Fruit fly (Drosophila melanogaster) whole organism, wandering third instar larva: ENCODE data around the gene Rbp.

Experiments
- Abd-B ChIP-seq: fragments of >200 bp; optimal IDR thresholded peaks from 2 replicates; lab custom pipeline; 2017; ENCODE audit warnings: missing biosample characterization, missing genetic modification characterization
- CG32264 ChIP-seq: fragments of 200-800 bp; sonication (Bioruptor generic); optimal IDR thresholded peaks from 2 replicates; lab custom pipeline; 2016; ENCODE audit warnings: missing biosample characterization, missing genetic modification characterization
- CG9705 ChIP-seq: fragments of 200-800 bp; sonication (Bioruptor generic); optimal IDR thresholded peaks from 2 replicates; lab custom pipeline; 2018; ENCODE audit warnings: missing biosample characterization, mild to moderate bottlenecking, missing genetic modification characterization
- CrebA ChIP-seq: fragments of 200-800 bp; sonication (Bioruptor generic); optimal IDR thresholded peaks from 2 replicates; lab custom pipeline; 2016; ENCODE audit warnings: missing biosample characterization, mild to moderate bottlenecking, missing genetic modification characterization, borderline replicate concordance
- Dfd ChIP-seq: fragments of >200 bp; optimal IDR thresholded peaks from 2 replicates; lab custom pipeline; 2017; ENCODE audit warnings: missing biosample characterization, missing genetic modification characterization
- Dif ChIP-seq: fragments of 200-275, 200-300 bp; sonication (Bioruptor generic); optimal IDR thresholded peaks from 2 replicates; lab custom pipeline; 2018; ENCODE audit warnings: missing biosample characterization, missing genetic modification characterization; ENCODE audit not compliant: partially characterized antibody
- GATAd ChIP-seq: sonication (Bioruptor generic); optimal IDR thresholded peaks from 2 replicates; lab custom pipeline; 2016; ENCODE audit warnings: missing biosample characterization, missing genetic modification characterization
- HLH106 ChIP-seq: fragments of 200-800 bp; optimal IDR thresholded peaks from 3 replicates; lab custom pipeline; 2019; ENCODE audit warnings: missing biosample characterization, mild to moderate bottlenecking, missing genetic modification characterization, moderate library complexity
- Hnf4 ChIP-seq: fragments of 200-800 bp; sonication (Bioruptor generic); optimal IDR thresholded peaks from 2 replicates; lab custom pipeline; 2016; ENCODE audit warnings: missing biosample characterization, mild to moderate bottlenecking, missing genetic modification characterization
- Hr78 ChIP-seq: fragments of >200 bp; optimal IDR thresholded peaks from 2 replicates; lab custom pipeline; 2017; ENCODE audit warnings: missing biosample characterization, missing genetic modification characterization
- Hr83 ChIP-seq: fragments of 200-300 bp; sonication (Bioruptor generic); optimal IDR thresholded peaks from 2 replicates; lab custom pipeline; 2016; ENCODE audit warnings: missing biosample characterization, mild to moderate bottlenecking, missing genetic modification characterization, moderate library complexity; ENCODE audit not compliant: poor library complexity, severe bottlenecking
- Jra ChIP-seq: sonication (Bioruptor generic); optimal IDR thresholded peaks from 2 replicates; lab custom pipeline; 2016; ENCODE audit warnings: missing biosample characterization, missing genetic modification characterization
- Mio ChIP-seq: sonication (Bioruptor generic); optimal IDR thresholded peaks from 2 replicates; lab custom pipeline; 2016; ENCODE audit warnings: missing biosample characterization, missing genetic modification characterization
- Myc ChIP-seq: fragments of >200 bp; optimal IDR thresholded peaks from 2 replicates; lab custom pipeline; 2017
- N ChIP-seq: fragments of >200 bp; optimal IDR thresholded peaks from 2 replicates; lab custom pipeline; 2018; ENCODE audit warnings: missing biosample characterization, missing external identifiers, missing genetic modification characterization
- OdsH ChIP-seq: fragments of 200-800 bp; sonication (Bioruptor generic); optimal IDR thresholded peaks from 2 replicates; lab custom pipeline; 2016; ENCODE audit warnings: missing biosample characterization, mild to moderate bottlenecking, missing genetic modification characterization
- Rel ChIP-seq, 2 experiments: fragments of 200-800 bp; sonication (Bioruptor generic) in 1 of 2; optimal IDR thresholded peaks; 2 replicates in 1 of 2; 3 replicates in 1 of 2; lab custom pipeline; 2016 to 2019; ENCODE audit warnings: mild to moderate bottlenecking in 2 of 2, missing biosample characterization in 2 of 2, missing genetic modification characterization in 2 of 2, moderate library complexity in 1 of 2
- Sp1 ChIP-seq: fragments of 200-800 bp; sonication (Bioruptor generic); optimal IDR thresholded peaks from 3 replicates; lab custom pipeline; 2019; ENCODE audit warnings: missing biosample characterization, mild to moderate bottlenecking, missing genetic modification characterization, moderate library complexity
- Vsx2 ChIP-seq: fragments of 200-300, 225-300 bp; sonication (Bioruptor generic); optimal IDR thresholded peaks from 2 replicates; lab custom pipeline; 2018; ENCODE audit warnings: missing biosample characterization, missing genetic modification characterization; ENCODE audit not compliant: partially characterized antibody
- br ChIP-seq: fragments of 200-800 bp; sonication (Bioruptor generic); optimal IDR thresholded peaks from 2 replicates; lab custom pipeline; 2016; ENCODE audit warnings: missing biosample characterization, missing genetic modification characterization
- brk ChIP-seq: fragments of 200-800 bp; sonication (Bioruptor generic); optimal IDR thresholded peaks from 2 replicates; lab custom pipeline; 2016; ENCODE audit warnings: missing biosample characterization, mild to moderate bottlenecking, missing genetic modification characterization
- dl ChIP-seq, 2 experiments: fragments of 175-275, 200-275 bp in 1 of 2; fragments of 200-275 bp in 1 of 2; sonication (Bioruptor generic); optimal IDR thresholded peaks; lab custom pipeline; 2018; ENCODE audit warnings: mild to moderate bottlenecking in 2 of 2, missing biosample characterization in 2 of 2, missing genetic modification characterization in 2 of 2, moderate library complexity in 2 of 2; ENCODE audit not compliant: partially characterized antibody in 2 of 2, insufficient read depth in 1 of 2
- dmrt93B ChIP-seq: fragments of 200-800 bp; sonication (Bioruptor generic); optimal IDR thresholded peaks from 2 replicates; lab custom pipeline; 2018; ENCODE audit warnings: missing biosample characterization, mild to moderate bottlenecking, missing genetic modification characterization
- dsf ChIP-seq: sonication (Bioruptor generic); optimal IDR thresholded peaks from 2 replicates; lab custom pipeline; 2016; ENCODE audit warnings: missing biosample characterization, missing genetic modification characterization, borderline replicate concordance
- ey ChIP-seq: fragments of 200-800 bp; sonication (Bioruptor generic); optimal IDR thresholded peaks from 2 replicates; lab custom pipeline; 2016; ENCODE audit warnings: missing biosample characterization, missing genetic modification characterization
- foxo ChIP-seq, 2 experiments: fragments of 200-800 bp; sonication (Bioruptor generic); optimal IDR thresholded peaks; 2 replicates in 1 of 2; 3 replicates in 1 of 2; lab custom pipeline; 2016 to 2017; ENCODE audit warnings: missing biosample characterization in 2 of 2, missing genetic modification characterization in 2 of 2
- fru ChIP-seq: fragments of 200-800 bp; sonication (Bioruptor generic); optimal IDR thresholded peaks from 3 replicates; lab custom pipeline; 2016; ENCODE audit warnings: missing biosample characterization, mild to moderate bottlenecking, missing genetic modification characterization
- h ChIP-seq: fragments of 200-800 bp; sonication (Bioruptor generic); optimal IDR thresholded peaks from 3 replicates; lab custom pipeline; 2016; ENCODE audit warnings: missing biosample characterization, mild to moderate bottlenecking, missing genetic modification characterization
- jim ChIP-seq: fragments of 175-275, 200-325 bp; sonication (Bioruptor generic); optimal IDR thresholded peaks from 2 replicates; lab custom pipeline; 2016; ENCODE audit warnings: missing biosample characterization, mild to moderate bottlenecking, missing genetic modification characterization
- lola ChIP-seq: fragments of >200 bp; optimal IDR thresholded peaks from 2 replicates; lab custom pipeline; 2017; ENCODE audit warnings: missing biosample characterization, missing genetic modification characterization
- pan ChIP-seq: fragments of >200 bp; optimal IDR thresholded peaks from 2 replicates; lab custom pipeline; 2017
- psq ChIP-seq: fragments of 200-800 bp; sonication (Bioruptor generic); optimal IDR thresholded peaks from 3 replicates; lab custom pipeline; 2017; ENCODE audit warnings: missing biosample characterization, mild to moderate bottlenecking, missing genetic modification characterization, moderate library complexity
- rgr ChIP-seq: fragments of 200-800 bp; sonication (Bioruptor generic); optimal IDR thresholded peaks from 3 replicates; lab custom pipeline; 2016; ENCODE audit warnings: missing biosample characterization, mild to moderate bottlenecking, missing genetic modification characterization
- sage ChIP-seq: fragments of 200-800 bp; sonication (Bioruptor generic); optimal IDR thresholded peaks from 2 replicates; lab custom pipeline; 2016; ENCODE audit warnings: missing biosample characterization, mild to moderate bottlenecking, missing genetic modification characterization
- sv ChIP-seq: fragments of 200-800 bp; sonication (Bioruptor generic); optimal IDR thresholded peaks from 3 replicates; lab custom pipeline; 2016; ENCODE audit warnings: missing biosample characterization, missing genetic modification characterization
- tai ChIP-seq: sonication (Bioruptor generic); optimal IDR thresholded peaks from 2 replicates; lab custom pipeline; 2016; ENCODE audit warnings: missing biosample characterization, missing genetic modification characterization
- usp ChIP-seq: fragments of >200 bp; optimal IDR thresholded peaks from 2 replicates; lab custom pipeline; 2017; ENCODE audit warnings: missing biosample characterization, missing genetic modification characterization
- woc ChIP-seq: sonication (Bioruptor generic); optimal IDR thresholded peaks from 2 replicates; lab custom pipeline; 2016; ENCODE audit warnings: missing biosample characterization, mild to moderate bottlenecking, missing genetic modification characterization

Rbp gene

DNA sequence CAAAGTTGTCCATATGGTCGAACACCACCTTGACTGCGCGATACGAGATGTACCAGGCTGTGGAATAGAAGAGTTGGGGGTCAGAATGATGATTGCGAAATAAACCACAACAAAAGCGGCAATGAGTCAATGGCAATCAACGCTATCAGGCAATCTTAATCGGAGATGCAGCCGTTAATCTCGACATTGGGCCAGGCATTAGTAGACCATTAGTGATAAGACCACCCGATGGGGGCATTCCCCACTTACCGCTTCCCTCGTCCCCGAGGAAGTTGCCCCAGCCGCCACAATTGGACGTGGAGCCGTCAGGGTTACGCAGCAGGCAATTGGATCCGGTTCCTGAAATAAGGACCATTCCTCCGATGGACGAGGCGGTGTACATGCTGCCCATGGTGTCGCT is 35.3 kb upstream of the Rbp start:
- TF ChIP-seq Rel (GFP tag; optimal IDR thresholded peaks at IDR 0.05; lab: Kevin White, UChicago) (no peak), Rel (tag; optimal IDR thresholded peaks at IDR 0.05; lab: Kevin White, UChicago) (peak; percentile 76), OdsH (GFP tag; lab: Kevin White, UChicago) (no peak), ey (GFP tag; lab: Kevin White, UChicago) (no peak)

DNA sequence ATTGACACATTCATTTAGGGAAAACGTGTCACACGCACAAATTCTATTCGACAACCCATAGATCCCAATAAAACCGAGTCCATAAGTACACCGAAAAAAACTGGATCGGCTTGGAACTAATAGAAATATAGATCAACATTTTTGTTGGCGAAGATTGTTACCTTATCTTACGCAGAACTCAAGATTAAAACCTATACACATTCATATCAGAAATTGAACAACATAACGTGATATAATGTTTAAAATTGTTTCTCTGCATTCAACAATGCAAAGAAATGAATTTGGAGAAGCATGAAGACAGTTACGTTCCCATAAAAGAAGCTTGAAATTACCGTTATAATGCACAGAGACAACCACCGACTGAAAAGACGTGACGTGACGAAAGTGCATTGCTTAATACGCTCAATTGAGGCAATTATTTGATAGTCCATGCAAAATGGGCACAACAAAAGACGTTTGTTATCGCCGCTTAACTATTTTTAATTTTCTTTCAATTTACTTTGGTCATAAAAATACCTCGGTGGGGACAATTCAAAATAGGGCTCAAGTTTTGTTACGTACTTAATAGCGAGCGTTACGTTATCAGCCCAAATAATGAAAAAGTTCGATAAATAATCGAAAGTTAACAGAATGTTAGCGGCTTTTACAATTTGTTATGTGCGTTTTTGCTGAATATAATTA is 34.2 kb upstream of the Rbp start, which contains the start of gene SerRS-m:
TSS of gene SerRS-m (plus strand) at position 616 of the 681 bp plus-strand sequence.
- TF ChIP-seq foxo (GFP tag; optimal IDR thresholded peaks at IDR 0.05; lab: Kevin White, UChicago): no peak
- no peak for TF ChIP-seq dmrt93B
- no peak for TF ChIP-seq CrebA (GFP tag; lab: Kevin White, UChicago)
- TF ChIP-seq GATAd: no peak
- no peak for TF ChIP-seq CG9705
- no peak for TF ChIP-seq jim (GFP tag; lab: Kevin White, UChicago)

DNA sequence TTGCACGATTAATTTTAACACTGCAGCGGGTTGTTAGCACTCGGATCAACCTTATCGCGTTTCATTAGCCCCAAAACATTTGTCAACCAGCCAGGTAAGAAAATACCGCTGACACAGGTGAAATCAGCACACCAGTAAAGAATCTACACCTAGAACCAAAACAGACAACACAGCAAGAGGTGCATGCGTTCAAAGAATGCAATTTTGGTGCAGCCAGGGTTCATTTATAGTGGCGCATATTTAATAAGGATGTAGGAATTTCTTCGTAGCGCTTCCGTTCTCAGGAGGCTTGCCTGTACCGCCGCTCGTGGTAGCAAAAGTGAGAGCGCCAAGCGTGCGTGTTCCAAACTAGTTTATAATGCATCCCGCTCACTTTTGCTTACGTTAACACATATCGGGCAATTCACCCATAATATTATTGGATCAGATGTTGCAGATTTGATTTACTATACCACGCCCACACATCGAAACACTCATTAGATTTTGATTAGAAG is 32.0 kb upstream of the Rbp start:
- TF ChIP-seq CG32264 (GFP tag; lab: Kevin White, UChicago) (no peak), ey (GFP tag; lab: Kevin White, UChicago) (peak; percentile 7), dmrt93B (no peak), N (GFP tag; lab: Kevin White, UChicago) (no peak), foxo (GFP tag; optimal IDR thresholded peaks at IDR 0.05; lab: Kevin White, UChicago) (peak in 1 of 2 experiments; percentile 38), HLH106 (peak; percentile 16), OdsH (GFP tag; lab: Kevin White, UChicago) (peak; percentile 12), Vsx2 (GFP tag; lab: Kevin White, UChicago) (no peak), Hnf4 (no peak)

DNA sequence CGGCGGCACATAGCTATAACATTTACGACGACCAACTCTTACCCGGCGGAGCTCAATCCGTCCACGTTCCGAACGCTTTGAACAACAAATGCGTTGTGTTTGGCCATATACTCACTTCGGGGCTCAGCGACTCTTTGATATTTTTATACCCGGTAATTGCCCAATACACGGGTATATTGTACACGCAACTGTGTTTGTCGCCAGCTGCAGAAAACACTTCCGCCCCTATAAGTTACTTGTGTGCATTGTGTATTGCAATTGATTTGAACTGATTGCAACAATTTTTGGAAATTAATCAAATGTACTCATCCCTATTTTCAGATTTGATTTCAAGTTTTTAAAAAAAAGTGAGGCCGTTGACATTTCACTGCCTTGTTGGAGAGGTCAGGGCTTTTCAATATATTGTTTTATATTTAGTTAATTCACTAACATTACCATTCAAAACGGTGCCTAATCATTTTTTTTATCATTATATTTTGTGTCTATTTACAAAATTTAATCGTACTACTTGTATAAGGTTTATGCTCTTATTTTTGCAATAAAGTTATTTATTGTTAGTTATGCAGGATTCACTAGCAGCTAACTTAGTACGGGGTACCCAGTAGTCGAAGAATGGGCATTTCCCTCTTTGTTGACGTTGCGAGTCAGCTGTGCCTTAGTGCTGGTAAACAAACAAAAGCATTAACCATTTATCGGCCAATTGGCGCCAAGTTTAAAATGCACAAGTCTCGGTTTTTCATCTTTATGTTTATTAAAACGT is 31.3 kb upstream of the Rbp start, which contains the start of gene Nagk:
TSS of gene Nagk (minus strand) at position 331 of the 760 bp plus-strand sequence.
- TF ChIP-seq dl (GFP tag; optimal IDR thresholded peaks at IDR 0.05; lab: Kevin White, UChicago; ENCODE audit: insufficient read depth in 1 of 2, partially characterized antibody in 2 of 2) (no peak), dsf (GFP tag; lab: Kevin White, UChicago) (no peak), sv (GFP tag; lab: Kevin White, UChicago) (peak; percentile 65), ey (GFP tag; lab: Kevin White, UChicago) (peak; percentile 71), CG32264 (GFP tag; lab: Kevin White, UChicago) (peak; percentile 34), Jra (GFP tag; lab: Kevin White, UChicago) (peak; percentile 57), lola (GFP tag; lab: Kevin White, UChicago) (no peak), fru (peak; percentile 73), h (GFP tag; lab: Kevin White, UChicago) (peak; percentile 70), dmrt93B (no peak), jim (GFP tag; lab: Kevin White, UChicago) (no peak), CrebA (GFP tag; lab: Kevin White, UChicago) (no peak), Hnf4 (no peak), GATAd (no peak), Abd-B (GFP tag; lab: Kevin White, UChicago) (no peak), HLH106 (peak; percentile 56), Rel (GFP tag; optimal IDR thresholded peaks at IDR 0.05; lab: Kevin White, UChicago) (no peak), Rel (tag; optimal IDR thresholded peaks at IDR 0.05; lab: Kevin White, UChicago) (peak; percentile 93), Hr78 (GFP tag; lab: Kevin White, UChicago) (no peak), woc (GFP tag; lab: Kevin White, UChicago) (peak; percentile 89), brk (GFP tag; lab: Kevin White, UChicago) (no peak), Myc (no peak), usp (GFP tag; lab: Kevin White, UChicago) (no peak), psq (GFP tag; lab: Kevin White, UChicago) (peak; percentile 51), OdsH (GFP tag; lab: Kevin White, UChicago) (peak; percentile 68), CG9705 (peak; percentile 34), Dif (GFP tag; lab: Kevin White, UChicago) (peak; percentile 37), tai (GFP tag; lab: Kevin White, UChicago) (no peak), Sp1 (peak; percentile 68), Vsx2 (GFP tag; lab: Kevin White, UChicago) (no peak), Dfd (no peak), foxo (GFP tag; optimal IDR thresholded peaks at IDR 0.05; lab: Kevin White, UChicago) (peak in 1 of 2 experiments; percentile 76), N (GFP tag; lab: Kevin White, UChicago) (no peak), br (GFP tag; lab: Kevin White, UChicago) (peak; percentile 49), sage (no peak), pan (lab: Kevin White, UChicago) (peak; percentile 86), rgr (peak; percentile 63), Hr83 (GFP tag; lab: Kevin White, UChicago) (peak; percentile 82), Mio (no peak)
